Fruit fly (Drosophila melanogaster) whole organism, embryonic: ENCODE measurements around the gene CG6693.

Experiments
- Abd-B ChIP-seq: fragments of 200-800 bp; sonication (Bioruptor generic); optimal IDR thresholded peaks from 2 replicates; lab custom pipeline; 2018; ENCODE audit warnings: missing biosample characterization, mild to moderate bottlenecking, missing genetic modification characterization, moderate library complexity
- Atf6 ChIP-seq: fragments of 200-800 bp; sonication (Bioruptor generic); IDR thresholded peaks from 2 replicates; pipeline ENCODE4 v1.3.6; 2022; ENCODE audit warnings: missing biosample characterization, missing genetic modification characterization
- B-H1 ChIP-seq: fragments of 200-800 bp; sonication (Bioruptor generic); IDR thresholded peaks from 3 replicates; pipeline ENCODE4 v1.3.6; 2022; ENCODE audit warnings: missing biosample characterization, missing genetic modification characterization
- CG11093 ChIP-seq: fragments of 200-800 bp; sonication (Bioruptor generic); IDR thresholded peaks from 3 replicates; pipeline ENCODE4 v1.3.6; 2022; ENCODE audit warnings: missing biosample characterization, missing genetic modification characterization
- CG12769 ChIP-seq: fragments of 200-800 bp; sonication (Bioruptor generic); optimal IDR thresholded peaks from 2 replicates; lab custom pipeline; 2019; ENCODE audit warnings: missing biosample characterization, mild to moderate bottlenecking, missing genetic modification characterization, moderate library complexity
- CG14667 ChIP-seq: fragments of 200-800 bp; sonication (Bioruptor generic); IDR thresholded peaks from 2 replicates; pipeline ENCODE4 v1.3.6; 2022; ENCODE audit warnings: missing biosample characterization, missing genetic modification characterization
- CG14710 ChIP-seq: fragments of 200-800 bp; sonication (Bioruptor generic); optimal IDR thresholded peaks from 3 replicates; lab custom pipeline; 2019; ENCODE audit warnings: missing biosample characterization, mild to moderate bottlenecking, missing genetic modification characterization, moderate library complexity
- CG15479 ChIP-seq: fragments of 200-800 bp; sonication (Bioruptor generic); optimal IDR thresholded peaks from 3 replicates; lab custom pipeline; 2019; ENCODE audit warnings: missing biosample characterization, mild to moderate bottlenecking, missing genetic modification characterization, moderate library complexity
- CG16779 ChIP-seq: fragments of 200-800 bp; sonication (Bioruptor generic); IDR thresholded peaks from 2 replicates; pipeline ENCODE4 v1.3.6; 2022; ENCODE audit warnings: missing biosample characterization, missing genetic modification characterization
- CG16813 ChIP-seq: fragments of 200-800 bp; sonication (Bioruptor generic); IDR thresholded peaks from 3 replicates; pipeline ENCODE4 v1.3.6; 2022; ENCODE audit warnings: missing biosample characterization, missing genetic modification characterization; ENCODE audit not compliant: partially characterized antibody
- CG17328 ChIP-seq: fragments of 200-800 bp; sonication (Bioruptor generic); IDR thresholded peaks from 2 replicates; pipeline ENCODE4 v1.3.6; 2022; ENCODE audit warnings: missing biosample characterization, missing genetic modification characterization
- CG18476 ChIP-seq: fragments of 200-800 bp; sonication (Bioruptor generic); optimal IDR thresholded peaks from 2 replicates; lab custom pipeline; 2016; ENCODE audit warnings: missing biosample characterization, mild to moderate bottlenecking, missing genetic modification characterization
- CG18599 ChIP-seq: fragments of 200-800 bp; sonication (Bioruptor generic); optimal IDR thresholded peaks from 3 replicates; lab custom pipeline; 2017; ENCODE audit warnings: missing biosample characterization, missing genetic modification characterization, mild to moderate bottlenecking, moderate library complexity, missing genetic modification reagents
- CG3065 ChIP-seq: fragments of 200-800 bp; sonication (Bioruptor generic); optimal IDR thresholded peaks from 2 replicates; lab custom pipeline; 2016; ENCODE audit warnings: missing biosample characterization, missing genetic modification characterization
- CG3838 ChIP-seq: fragments of 200-800 bp; sonication (Bioruptor generic); optimal IDR thresholded peaks from 3 replicates; lab custom pipeline; 2016; ENCODE audit warnings: missing biosample characterization, missing genetic modification characterization
- CG4617 ChIP-seq: fragments of 200-800 bp; sonication (Bioruptor generic); optimal IDR thresholded peaks from 3 replicates; lab custom pipeline; 2016; ENCODE audit warnings: missing biosample characterization, missing genetic modification characterization, borderline replicate concordance
- CG5953 ChIP-seq: fragments of 200-800 bp; sonication (Bioruptor generic); IDR thresholded peaks from 2 replicates; pipeline ENCODE4 v1.3.6; 2022; ENCODE audit warnings: missing biosample characterization, missing genetic modification characterization
- CG6683 ChIP-seq: fragments of 200-800 bp; sonication (Bioruptor generic); optimal IDR thresholded peaks from 2 replicates; lab custom pipeline; 2017; ENCODE audit warnings: missing biosample characterization, mild to moderate bottlenecking, missing genetic modification characterization, missing genetic modification reagents
- CG6813 ChIP-seq: fragments of 200-800 bp; sonication (Bioruptor generic); optimal IDR thresholded peaks from 2 replicates; lab custom pipeline; 2017; ENCODE audit warnings: missing biosample characterization, missing genetic modification characterization, mild to moderate bottlenecking, moderate library complexity, missing genetic modification reagents
- CG8944 ChIP-seq: fragments of 200-800 bp; sonication (Bioruptor generic); optimal IDR thresholded peaks from 3 replicates; lab custom pipeline; 2016; ENCODE audit warnings: missing biosample characterization, missing genetic modification characterization
- CG9876 ChIP-seq: fragments of 200-800 bp; sonication (Bioruptor generic); optimal IDR thresholded peaks from 2 replicates; lab custom pipeline; 2016; ENCODE audit warnings: missing biosample characterization, missing genetic modification characterization
- Dref ChIP-seq: fragments of 200-800 bp; sonication (Bioruptor generic); IDR thresholded peaks from 2 replicates; pipeline ENCODE4 v1.3.6; 2022; ENCODE audit warnings: missing biosample characterization, missing genetic modification characterization
- H15 ChIP-seq: fragments of 200-800 bp; sonication (Bioruptor generic); IDR thresholded peaks from 3 replicates; pipeline ENCODE4 v1.3.6; 2022; ENCODE audit warnings: missing biosample characterization, missing genetic modification characterization
- Lhr ChIP-seq: fragments of 200-800 bp; sonication (Bioruptor generic); optimal IDR thresholded peaks from 3 replicates; lab custom pipeline; 2017; ENCODE audit warnings: mild to moderate bottlenecking, missing biosample characterization, missing genetic modification reagents, missing genetic modification characterization
- NC2α ChIP-seq: fragments of 200-800 bp; sonication (Bioruptor generic); optimal IDR thresholded peaks from 2 replicates; lab custom pipeline; 2016; ENCODE audit warnings: missing biosample characterization, missing genetic modification characterization
- Oli ChIP-seq: fragments of 200-800 bp; sonication (Bioruptor generic); optimal IDR thresholded peaks from 2 replicates; lab custom pipeline; 2018; ENCODE audit warnings: missing biosample characterization, mild to moderate bottlenecking, missing genetic modification characterization, moderate library complexity
- PHDP ChIP-seq: fragments of 200-800 bp; sonication (Bioruptor generic); optimal IDR thresholded peaks from 3 replicates; lab custom pipeline; 2018; ENCODE audit warnings: missing biosample characterization, mild to moderate bottlenecking, missing genetic modification characterization, moderate library complexity
- Sry-β ChIP-seq: fragments of 200-800 bp; sonication (Bioruptor generic); optimal IDR thresholded peaks from 2 replicates; lab custom pipeline; 2018; ENCODE audit warnings: missing biosample characterization, mild to moderate bottlenecking, missing genetic modification characterization, moderate library complexity
- TFAM ChIP-seq: fragments of 200-800 bp; sonication (Bioruptor generic); optimal IDR thresholded peaks from 2 replicates; lab custom pipeline; 2017; ENCODE audit warnings: missing biosample characterization, missing genetic modification characterization, inconsistent platforms
- Usf ChIP-seq: fragments of 200-800 bp; sonication (Bioruptor generic); optimal IDR thresholded peaks from 2 replicates; lab custom pipeline; 2017; ENCODE audit warnings: missing genotype, missing biosample characterization, missing genetic modification characterization
- ash1 ChIP-seq: fragments of 200-800 bp; sonication (Bioruptor generic); optimal IDR thresholded peaks from 2 replicates; lab custom pipeline; 2018; ENCODE audit warnings: missing biosample characterization, mild to moderate bottlenecking, missing genetic modification characterization
- bsh ChIP-seq, 2 experiments: fragments of 200-800 bp; sonication (Bioruptor generic); optimal IDR thresholded peaks; 2 replicates each; lab custom pipeline; 2017 to 2018; ENCODE audit warnings: mild to moderate bottlenecking in 2 of 2, missing biosample characterization in 2 of 2, missing genetic modification characterization in 2 of 2, moderate library complexity in 1 of 2
- danr ChIP-seq: fragments of 200-800 bp; sonication (Bioruptor generic); IDR thresholded peaks from 2 replicates; pipeline ENCODE4 v1.3.6; 2022; ENCODE audit warnings: missing biosample characterization, missing genetic modification characterization
- disco-r ChIP-seq: fragments of 200-800 bp; sonication (Bioruptor generic); optimal IDR thresholded peaks from 2 replicates; lab custom pipeline; 2016; ENCODE audit warnings: missing biosample characterization, missing genetic modification characterization
- dpn ChIP-seq, 2 experiments: fragments of 200-800 bp; sonication (Bioruptor generic); optimal IDR thresholded peaks; 3 replicates each; lab custom pipeline; 2016; ENCODE audit warnings: missing biosample characterization in 2 of 2, missing genetic modification characterization in 2 of 2
- eve ChIP-seq, 2 experiments: fragments of >200 bp; optimal IDR thresholded peaks; 2 replicates each; lab custom pipeline; 2017; ENCODE audit warnings: missing biosample characterization in 2 of 2, missing genetic modification characterization in 2 of 2
- maf-S ChIP-seq: fragments of 200-800 bp; sonication (Bioruptor generic); optimal IDR thresholded peaks from 2 replicates; lab custom pipeline; 2016; ENCODE audit warnings: missing biosample characterization, missing genetic modification characterization
- odd ChIP-seq: fragments of 200-800 bp; sonication (Bioruptor generic); optimal IDR thresholded peaks from 2 replicates; lab custom pipeline; 2017; ENCODE audit warnings: missing biosample characterization, mild to moderate bottlenecking, missing genetic modification characterization
- pfk ChIP-seq: fragments of 200-800 bp; sonication (Bioruptor generic); optimal IDR thresholded peaks from 2 replicates; lab custom pipeline; 2018; ENCODE audit warnings: missing biosample characterization, mild to moderate bottlenecking, missing genetic modification characterization, moderate library complexity
- pum ChIP-seq: fragments of 200-800 bp; sonication (Bioruptor generic); optimal IDR thresholded peaks from 2 replicates; lab custom pipeline; 2016; ENCODE audit warnings: missing biosample characterization, missing genetic modification characterization
- repo ChIP-seq: fragments of 200-800 bp; sonication (Bioruptor generic); optimal IDR thresholded peaks from 2 replicates; lab custom pipeline; 2016; ENCODE audit warnings: missing biosample characterization, missing genetic modification characterization
- row ChIP-seq: fragments of 200-800 bp; sonication (Bioruptor generic); IDR thresholded peaks from 3 replicates; pipeline ENCODE4 v1.3.6; 2022; ENCODE audit warnings: missing biosample characterization, missing genetic modification characterization
- sc ChIP-seq, 3 experiments: fragments of >200 bp in 2 of 3; fragments of 200-800 bp in 1 of 3; sonication (Bioruptor generic) in 1 of 3; optimal IDR thresholded peaks; 2 replicates in 2 of 3; 3 replicates in 1 of 3; lab custom pipeline; 2017; ENCODE audit warnings: mild to moderate bottlenecking in 1 of 3, missing biosample characterization in 1 of 3, missing genetic modification characterization in 1 of 3, missing genetic modification reagents in 1 of 3
- shn ChIP-seq: fragments of 200-800 bp; sonication (Bioruptor generic); optimal IDR thresholded peaks from 3 replicates; lab custom pipeline; 2016; ENCODE audit warnings: missing biosample characterization, missing genetic modification characterization
- tio ChIP-seq: fragments of 200-800 bp; sonication (Bioruptor generic); optimal IDR thresholded peaks from 2 replicates; lab custom pipeline; 2017; ENCODE audit warnings: missing biosample characterization, missing genetic modification characterization, inconsistent platforms
- toy ChIP-seq: fragments of 200-800 bp; sonication (Bioruptor generic); IDR thresholded peaks from 2 replicates; pipeline ENCODE4 v1.3.6; 2022; ENCODE audit warnings: missing biosample characterization, missing genetic modification characterization
- trem ChIP-seq: fragments of 200-800 bp; optimal IDR thresholded peaks from 3 replicates; lab custom pipeline; 2019; ENCODE audit warnings: missing biosample characterization, mild to moderate bottlenecking, missing genetic modification characterization, moderate library complexity
- zen2 ChIP-seq: fragments of 200-800 bp; sonication (Bioruptor generic); IDR thresholded peaks from 3 replicates; pipeline ENCODE4 v1.3.6; 2022; ENCODE audit warnings: missing biosample characterization, missing genetic modification characterization; ENCODE audit not compliant: partially characterized antibody

CG6693 gene

DNA sequence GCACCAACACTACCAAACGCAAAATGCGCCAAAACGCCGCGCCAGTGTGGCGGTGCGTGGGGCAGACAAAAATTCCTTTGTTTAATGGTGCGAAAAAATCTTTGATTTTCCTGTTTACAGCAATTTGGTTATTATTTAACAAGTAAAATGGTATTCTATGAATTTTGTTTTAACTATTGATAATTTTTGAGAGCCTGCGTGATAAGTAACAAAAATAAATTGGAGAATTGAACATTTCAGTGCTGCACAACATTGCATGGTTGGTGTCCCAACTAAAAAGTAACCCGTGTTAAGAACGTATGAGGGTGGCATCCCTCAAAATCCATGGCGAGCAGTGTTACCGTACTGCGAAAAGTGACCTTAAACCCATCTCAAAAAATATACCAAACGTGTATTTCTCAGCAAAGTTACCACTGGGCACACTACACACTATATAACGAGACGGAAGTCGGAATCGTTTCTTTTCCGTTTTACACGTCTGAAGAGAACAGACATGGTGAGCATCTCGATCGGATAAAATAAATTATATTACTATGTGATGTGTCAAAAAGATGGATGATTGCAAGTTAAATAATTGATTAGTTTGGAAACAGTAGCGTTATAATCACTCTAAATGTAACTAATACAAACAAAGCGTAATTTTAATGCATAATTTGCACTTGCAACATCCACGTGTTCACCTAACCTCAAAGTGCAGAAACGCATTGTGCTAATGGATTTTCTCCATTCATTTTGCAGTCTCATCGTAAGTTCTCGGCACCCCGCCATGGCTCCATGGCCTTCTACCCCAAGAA lies at the start of gene CG6693, which contains the start of gene RpL3 (continued):
- TF ChIP-seq CG16813 (GFP tag; lab: Robert Waterston, UW), result no peak
- no peak for TF ChIP-seq maf-S (GFP tag; lab: Kevin White, UChicago)
- TF ChIP-seq sc (optimal IDR thresholded peaks at IDR 0.05; lab: Kevin White, UChicago), result no peak
- peak; percentile 54 for TF ChIP-seq sc (GFP tag; optimal IDR thresholded peaks at IDR 0.05; lab: Kevin White, UChicago)
- TF ChIP-seq CG18476, result peak; percentile 22
- peak; percentile 36 for TF ChIP-seq row (GFP tag; lab: Robert Waterston, UW)
- peak; percentile 89 for TF ChIP-seq odd (GFP tag; lab: Kevin White, UChicago)
- no peak for TF ChIP-seq Usf (GFP tag; lab: Kevin White, UChicago)
- TF ChIP-seq Lhr, result peak; percentile 97
- TF ChIP-seq disco-r, result peak; percentile 53
- TF ChIP-seq CG12769 (tag; lab: Kevin White, UChicago), result peak; percentile 82
- peak; percentile 76 for TF ChIP-seq CG5953 (GFP tag; lab: Robert Waterston, UW)
- peak; percentile 39 for TF ChIP-seq repo (GFP tag; lab: Kevin White, UChicago)
- peak; percentile 80 for TF ChIP-seq CG16779 (GFP tag; lab: Robert Waterston, UW)
- TF ChIP-seq dpn (GFP tag; optimal IDR thresholded peaks at IDR 0.05; lab: Kevin White, UChicago), result peak; percentile 32 to 63
- peak; percentile 63 to 66 for TF ChIP-seq bsh (GFP tag; optimal IDR thresholded peaks at IDR 0.05; lab: Kevin White, UChicago)
- no peak for TF ChIP-seq TFAM
- TF ChIP-seq CG17328 (GFP tag; lab: Robert Waterston, UW), result peak; percentile 63
- TF ChIP-seq CG15479 (GFP tag; lab: Kevin White, UChicago), result peak; percentile 64
- TF ChIP-seq CG14710, result peak; percentile 91
- TF ChIP-seq CG9876 (GFP tag; lab: Kevin White, UChicago), result peak; percentile 71
- no peak for TF ChIP-seq zen2 (GFP tag; lab: Robert Waterston, UW)
- peak; percentile 86 for TF ChIP-seq PHDP (tag; lab: Kevin White, UChicago)
- TF ChIP-seq eve (GFP tag; optimal IDR thresholded peaks at IDR 0.05; lab: Kevin White, UChicago), result no peak
- peak; percentile 88 for TF ChIP-seq NC2α
- TF ChIP-seq Dref, result peak; percentile 44
- TF ChIP-seq B-H1 (GFP tag; lab: Robert Waterston, UW), result peak; percentile 23; the same call in 1 of the 3 replicates
- TF ChIP-seq CG6813 (GFP tag; lab: Kevin White, UChicago), result peak; percentile 90
- peak; percentile 72 for TF ChIP-seq CG18599 (GFP tag; lab: Kevin White, UChicago)
- peak; percentile 4 for TF ChIP-seq CG8944 (GFP tag; lab: Kevin White, UChicago)
- TF ChIP-seq CG14667 (GFP tag; lab: Robert Waterston, UW), result no peak
- peak; percentile 53 for TF ChIP-seq toy (GFP tag; lab: Robert Waterston, UW)
- TF ChIP-seq pfk, result peak; percentile 76
- no peak for TF ChIP-seq CG11093 (GFP tag; lab: Robert Waterston, UW)
- peak; percentile 94 for TF ChIP-seq trem (tag; lab: Kevin White, UChicago)
- TF ChIP-seq pum, result no peak
- no peak for TF ChIP-seq danr (GFP tag; lab: Robert Waterston, UW)
- TF ChIP-seq tio (GFP tag; lab: Kevin White, UChicago), result no peak
- TF ChIP-seq Atf6 (GFP tag; lab: Robert Waterston, UW), result peak; percentile 81
- TF ChIP-seq CG3838, result peak; percentile 25
- peak; percentile 50 for TF ChIP-seq CG4617 (GFP tag; lab: Kevin White, UChicago)
- TF ChIP-seq H15 (GFP tag; lab: Robert Waterston, UW), result peak; percentile 41; the same call in 1 of the 3 replicates
- peak; percentile 67 for TF ChIP-seq Oli (tag; lab: Kevin White, UChicago)
- TF ChIP-seq CG6683 (GFP tag; lab: Kevin White, UChicago), result peak; percentile 65
- TF ChIP-seq CG3065, result peak; percentile 18
- TF ChIP-seq Abd-B (GFP tag; lab: Kevin White, UChicago), result no peak
- TF ChIP-seq Sry-β (GFP tag; lab: Kevin White, UChicago), result peak; percentile 45
- TF ChIP-seq shn (GFP tag; lab: Kevin White, UChicago), result peak; percentile 52
- peak; percentile 83 for TF ChIP-seq ash1 (GFP tag; lab: Kevin White, UChicago)
